Worm (Caenorhabditis elegans) whole organism, midembryonic: ENCODE results near the gene ZK488.5.

Source experiments
- T22C8.4 ChIP-seq: fragments of 200-800 bp; sonication (Bioruptor generic); IDR thresholded peaks from 2 replicates; pipeline ENCODE4 v1.3.6; 2022; ENCODE audit warnings: missing genetic modification characterization, missing compliant biosample characterization
- cog-1 ChIP-seq: sonication (generic microtip); optimal IDR thresholded peaks from 2 replicates; lab custom pipeline; 2016; ENCODE audit warnings: missing genetic modification characterization, missing compliant biosample characterization
- flt-1 ChIP-seq: fragments of 200-800 bp; sonication (Bioruptor generic); IDR thresholded peaks from 2 replicates; pipeline ENCODE4 v1.3.6; 2022; ENCODE audit warnings: missing genetic modification characterization, missing compliant biosample characterization
- klf-2 ChIP-seq: fragments of 200-800 bp; sonication (Bioruptor generic); conservative IDR thresholded peaks from 2 replicates; pipeline ENCODE4 v1.3.6; 2022; ENCODE audit warnings: missing genetic modification reagents, missing genetic modification characterization, missing compliant biosample characterization
- med-1 ChIP-seq: sonication (generic microtip); optimal IDR thresholded peaks from 2 replicates; lab custom pipeline; 2017; ENCODE audit warnings: missing genetic modification characterization, mild to moderate bottlenecking, missing compliant biosample characterization, antibody characterized with exemption, missing genetic modification reagents; ENCODE audit not compliant: insufficient read depth
- ref-1 ChIP-seq: fragments of 200-800 bp; sonication (Bioruptor generic); conservative IDR thresholded peaks from 2 replicates; pipeline ENCODE4 v1.3.6; 2022; ENCODE audit warnings: missing genetic modification reagents, missing genetic modification characterization, missing compliant biosample characterization
- tab-1 ChIP-seq: fragments of 200-800 bp; sonication (Bioruptor generic); IDR thresholded peaks from 2 replicates; pipeline ENCODE4 v1.3.6; 2022; ENCODE audit warnings: missing genetic modification characterization, missing compliant biosample characterization
- ztf-23 ChIP-seq: fragments of 200-800 bp; sonication (Bioruptor generic); IDR thresholded peaks from 2 replicates; pipeline ENCODE4 v1.3.6; 2022; ENCODE audit warnings: missing genetic modification reagents, missing genetic modification characterization, missing compliant biosample characterization
- ztf-29 ChIP-seq: fragments of 200-800 bp; sonication (Bioruptor generic); IDR thresholded peaks from 2 replicates; pipeline ENCODE4 v1.3.6; 2022; ENCODE audit warnings: missing genetic modification reagents, missing genetic modification characterization, missing compliant biosample characterization

The ZK488.5 gene

ce11 chrV:600231-600630 lies 7.2 kb downstream of the ZK488.5 start, which contains the start of gene nhr-251:
TSS of gene nhr-251 (plus strand) at chrV:600531.
- TF ChIP-seq ztf-23: no peak
- TF ChIP-seq med-1 (GFP tag; lab: Kevin White, UChicago): no peak
- TF ChIP-seq klf-2 (GFP tag; lab: Robert Waterston, UW): no peak
- no peak for TF ChIP-seq cog-1 (tag; lab: Kevin White, UChicago)
- TF ChIP-seq T22C8.4: no peak
- no peak for TF ChIP-seq tab-1 (GFP tag; lab: Robert Waterston, UW)
- no peak for TF ChIP-seq flt-1 (GFP tag; lab: Robert Waterston, UW)
- no peak for TF ChIP-seq ztf-29 (GFP tag; lab: Robert Waterston, UW)
- TF ChIP-seq ref-1: no peak

DNA sequence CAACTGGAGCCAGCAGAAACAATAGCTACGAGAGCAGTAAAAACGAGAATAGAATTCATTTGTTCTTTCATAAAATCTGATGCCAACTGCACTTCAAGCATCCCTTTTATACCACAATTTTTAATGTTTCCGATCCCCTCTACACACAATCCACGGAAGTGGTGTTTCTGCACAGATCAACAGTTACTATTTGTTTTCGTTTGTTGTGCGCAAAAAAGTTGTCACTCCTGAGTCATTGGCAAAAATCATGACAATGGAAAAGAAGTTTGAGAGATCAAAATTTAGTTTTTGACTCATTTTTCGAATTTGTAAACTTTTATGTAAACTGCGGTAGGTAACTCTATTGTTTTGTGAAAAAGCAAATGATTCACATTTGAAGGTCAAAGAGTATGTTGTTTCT lies 11.0 kb downstream of the ZK488.5 start, which contains the start of gene srlf-37:
Gene srlf-37, minus strand, starts transcription at position 101 of the 400 bp plus-strand sequence.
- TF ChIP-seq flt-1 (GFP tag; lab: Robert Waterston, UW): no peak
- no peak for TF ChIP-seq ref-1
- no peak for TF ChIP-seq cog-1 (tag; lab: Kevin White, UChicago)
- no peak for TF ChIP-seq ztf-29 (GFP tag; lab: Robert Waterston, UW)
- no peak for TF ChIP-seq T22C8.4
- TF ChIP-seq klf-2 (GFP tag; lab: Robert Waterston, UW): no peak
- no peak for TF ChIP-seq med-1 (GFP tag; lab: Kevin White, UChicago)
- no peak for TF ChIP-seq tab-1 (GFP tag; lab: Robert Waterston, UW)
- TF ChIP-seq ztf-23: no peak

ce11 chrV:608844-609243 lies 15.8 kb downstream of the ZK488.5 start, which contains the start of gene srw-109:
TSS of gene srw-109 (minus strand) at chrV:608944.
- TF ChIP-seq ztf-23 (no peak), med-1 (GFP tag; lab: Kevin White, UChicago) (no peak), klf-2 (GFP tag; lab: Robert Waterston, UW) (no peak)

DNA sequence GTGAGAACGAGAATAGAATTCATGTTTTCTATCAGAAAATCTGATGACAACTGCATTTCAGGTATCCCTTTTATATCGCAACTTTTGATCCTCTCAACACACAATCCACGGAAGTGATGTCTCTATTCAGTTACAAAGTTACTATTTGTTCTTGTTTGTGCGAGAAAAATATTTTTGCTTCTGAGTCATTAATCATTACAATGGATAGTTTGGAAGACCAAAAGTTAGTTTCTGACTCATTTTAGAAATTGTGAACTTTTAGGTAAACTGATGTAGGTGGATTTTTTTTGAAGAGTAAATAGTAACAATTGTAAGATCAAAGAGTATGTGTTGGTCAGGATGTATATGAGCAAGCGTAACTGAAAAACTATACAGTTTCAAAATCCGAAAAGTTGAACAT lies 16.6 kb downstream of the ZK488.5 start, which contains the start of gene srlf-36:
Gene srlf-36, minus strand, starts transcription at position 101 of the 400 bp plus-strand sequence.
- TF ChIP-seq tab-1 (GFP tag; lab: Robert Waterston, UW): no peak
- TF ChIP-seq ref-1: no peak
- no peak for TF ChIP-seq T22C8.4
- no peak for TF ChIP-seq ztf-29 (GFP tag; lab: Robert Waterston, UW)
- TF ChIP-seq flt-1 (GFP tag; lab: Robert Waterston, UW): no peak
- no peak for TF ChIP-seq klf-2 (GFP tag; lab: Robert Waterston, UW)
- TF ChIP-seq ztf-23: no peak
- TF ChIP-seq cog-1 (tag; lab: Kevin White, UChicago): no peak
- TF ChIP-seq med-1 (GFP tag; lab: Kevin White, UChicago): no peak

- no peak for TF ChIP-seq ref-1
- TF ChIP-seq klf-2 (GFP tag; lab: Robert Waterston, UW): no peak
- TF ChIP-seq T22C8.4: no peak
- TF ChIP-seq ztf-29 (GFP tag; lab: Robert Waterston, UW): no peak
- no peak for TF ChIP-seq ztf-23
- TF ChIP-seq tab-1 (GFP tag; lab: Robert Waterston, UW): no peak
- no peak for TF ChIP-seq cog-1 (tag; lab: Kevin White, UChicago)
- no peak for TF ChIP-seq med-1 (GFP tag; lab: Kevin White, UChicago)
- no peak for TF ChIP-seq flt-1 (GFP tag; lab: Robert Waterston, UW)
Observed at ce11 chrV:610217-610616, 17.2 kb downstream of the ZK488.5 start, which contains the start of gene nhr-90. TSS of gene nhr-90 (plus strand) at chrV:610512.

DNA sequence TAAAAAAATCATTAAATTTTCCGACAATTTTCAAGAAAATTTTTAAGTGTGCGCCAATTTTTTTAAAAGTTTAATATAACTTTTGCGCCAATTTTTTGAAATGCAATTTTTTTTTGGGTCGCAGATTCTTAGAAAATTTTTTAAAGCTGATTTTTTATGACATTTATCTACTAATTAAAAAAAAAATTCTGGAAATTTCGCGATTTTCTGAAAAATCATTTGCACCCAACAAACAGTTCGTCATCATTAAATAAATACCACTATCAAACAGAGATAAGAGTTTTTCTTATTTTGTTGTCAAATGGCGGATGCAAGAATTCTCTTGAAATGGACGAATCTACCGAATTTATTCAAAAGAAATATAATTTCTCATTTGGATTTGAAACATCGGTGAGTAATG lies 22.2 kb downstream of the ZK488.5 start, which contains the start of gene F48G7.13:
Gene F48G7.13, plus strand, starts transcription at position 301 of the 400 bp plus-strand sequence.
- TF ChIP-seq flt-1 (GFP tag; lab: Robert Waterston, UW) (no peak), cog-1 (tag; lab: Kevin White, UChicago) (no peak), T22C8.4 (no peak), med-1 (GFP tag; lab: Kevin White, UChicago) (no peak), ztf-29 (GFP tag; lab: Robert Waterston, UW) (no peak), ztf-23 (no peak), klf-2 (GFP tag; lab: Robert Waterston, UW) (no peak), tab-1 (GFP tag; lab: Robert Waterston, UW) (no peak), ref-1 (no peak)

ce11 chrV:617917-618316 lies 24.9 kb downstream of the ZK488.5 start:
- TF ChIP-seq flt-1 (GFP tag; lab: Robert Waterston, UW) (no peak), T22C8.4 (no peak), ztf-23 (no peak), ztf-29 (GFP tag; lab: Robert Waterston, UW) (no peak), cog-1 (tag; lab: Kevin White, UChicago) (no peak), med-1 (GFP tag; lab: Kevin White, UChicago) (no peak), tab-1 (GFP tag; lab: Robert Waterston, UW) (no peak), ref-1 (no peak), klf-2 (GFP tag; lab: Robert Waterston, UW) (no peak)

- peak; percentile 24 for TF ChIP-seq cog-1 (tag; lab: Kevin White, UChicago)
- TF ChIP-seq ztf-29 (GFP tag; lab: Robert Waterston, UW): no peak
Observed at ce11 chrV:619054-619453, 26.0 kb downstream of the ZK488.5 start, which contains the start of gene F48G7.4. TSS of gene F48G7.4 (plus strand) at chrV:619453.

- TF ChIP-seq klf-2 (GFP tag; lab: Robert Waterston, UW) (no peak), T22C8.4 (no peak), cog-1 (tag; lab: Kevin White, UChicago) (no peak), ztf-29 (GFP tag; lab: Robert Waterston, UW) (no peak), ref-1 (no peak), flt-1 (GFP tag; lab: Robert Waterston, UW) (no peak), med-1 (GFP tag; lab: Kevin White, UChicago) (no peak), tab-1 (GFP tag; lab: Robert Waterston, UW) (no peak), ztf-23 (no peak)
Observed at ce11 chrV:620987-621386, 27.9 kb downstream of the ZK488.5 start.

ce11 chrV:622902-623301 lies 29.8 kb downstream of the ZK488.5 start, which contains the start of gene F48G7.5:
TSS of gene F48G7.5 (minus strand) at chrV:622935.
- TF ChIP-seq med-1 (GFP tag; lab: Kevin White, UChicago): no peak
- TF ChIP-seq klf-2 (GFP tag; lab: Robert Waterston, UW): no peak
- TF ChIP-seq T22C8.4: no peak
